Fruit fly (Drosophila melanogaster) whole organism, embryonic: ENCODE data around the gene LPCAT.

ENCODE experiments used
- Aef1 ChIP-seq: fragments of 200-800 bp; sonication (Bioruptor generic); IDR thresholded peaks from 3 replicates; pipeline ENCODE4 v1.3.6; 2022; ENCODE audit warnings: missing biosample characterization, missing genetic modification characterization
- Antp ChIP-seq: fragments of 200-800 bp; sonication (Bioruptor generic); optimal IDR thresholded peaks from 3 replicates; lab custom pipeline; 2016; ENCODE audit warnings: missing biosample characterization, missing genetic modification characterization
- Atf3 ChIP-seq: fragments of 200-800 bp; sonication (Bioruptor generic); optimal IDR thresholded peaks from 3 replicates; lab custom pipeline; 2016; ENCODE audit warnings: missing biosample characterization, missing genetic modification characterization
- B-H1 ChIP-seq: fragments of 200-800 bp; sonication (Bioruptor generic); IDR thresholded peaks from 3 replicates; pipeline ENCODE4 v1.3.6; 2022; ENCODE audit warnings: missing biosample characterization, missing genetic modification characterization
- CG10147 ChIP-seq: fragments of 200-800 bp; sonication (Bioruptor generic); optimal IDR thresholded peaks from 2 replicates; lab custom pipeline; 2019; ENCODE audit warnings: missing biosample characterization, mild to moderate bottlenecking, missing genetic modification characterization, moderate library complexity
- CG10209 ChIP-seq: fragments of 200-800 bp; sonication (Bioruptor generic); optimal IDR thresholded peaks from 3 replicates; lab custom pipeline; 2017; ENCODE audit warnings: missing biosample characterization, mild to moderate bottlenecking, missing genetic modification characterization, missing genetic modification reagents
- CG11398 ChIP-seq: fragments of 200-800 bp; sonication (Bioruptor generic); optimal IDR thresholded peaks from 2 replicates; lab custom pipeline; 2016; ENCODE audit warnings: missing biosample characterization, missing genetic modification characterization
- CG11695 ChIP-seq: fragments of 200-800 bp; sonication (Bioruptor generic); IDR thresholded peaks from 3 replicates; pipeline ENCODE4 v1.3.6; 2022; ENCODE audit warnings: missing biosample characterization, missing genetic modification characterization
- CG12299 ChIP-seq: fragments of 200-800 bp; sonication (Bioruptor generic); optimal IDR thresholded peaks from 2 replicates; lab custom pipeline; 2018; ENCODE audit warnings: missing biosample characterization, mild to moderate bottlenecking, missing genetic modification characterization
- CG12744 ChIP-seq: fragments of 200-800 bp; sonication (Bioruptor generic); optimal IDR thresholded peaks from 2 replicates; lab custom pipeline; 2016; ENCODE audit warnings: missing biosample characterization, missing genetic modification characterization
- CG14965 ChIP-seq: fragments of 200-800 bp; sonication (Bioruptor generic); optimal IDR thresholded peaks from 2 replicates; lab custom pipeline; 2016; ENCODE audit warnings: missing biosample characterization, missing genetic modification characterization, borderline replicate concordance
- CG17385 ChIP-seq: fragments of 200-800 bp; sonication (Bioruptor generic); optimal IDR thresholded peaks from 3 replicates; lab custom pipeline; 2018; ENCODE audit warnings: missing biosample characterization, mild to moderate bottlenecking, missing genetic modification characterization
- CG30403 ChIP-seq: fragments of 200-800 bp; sonication (Bioruptor generic); optimal IDR thresholded peaks from 3 replicates; lab custom pipeline; 2016; ENCODE audit warnings: missing biosample characterization, missing genetic modification characterization
- CG32772 ChIP-seq: fragments of 200-800 bp; sonication (Bioruptor generic); IDR thresholded peaks from 2 replicates; pipeline ENCODE4 v1.3.6; 2022; ENCODE audit warnings: missing biosample characterization, missing genetic modification characterization
- CG3847 ChIP-seq: fragments of 200-800 bp; sonication (Bioruptor generic); IDR thresholded peaks from 2 replicates; pipeline ENCODE4 v1.3.6; 2022; ENCODE audit warnings: missing biosample characterization, missing genetic modification characterization
- CG4328 ChIP-seq: fragments of 200-800 bp; sonication (Bioruptor generic); optimal IDR thresholded peaks from 3 replicates; lab custom pipeline; 2017; ENCODE audit warnings: missing biosample characterization, missing genetic modification reagents, missing genetic modification characterization
- CG6689 ChIP-seq: fragments of 200-800 bp; sonication (Bioruptor generic); IDR thresholded peaks from 2 replicates; pipeline ENCODE4 v1.3.6; 2022; ENCODE audit warnings: missing biosample characterization, missing genetic modification characterization
- CG6765 ChIP-seq: fragments of 200-800 bp; sonication (Bioruptor generic); optimal IDR thresholded peaks from 3 replicates; lab custom pipeline; 2017; ENCODE audit warnings: missing biosample characterization, mild to moderate bottlenecking, missing genetic modification characterization
- CG8281 ChIP-seq: fragments of 200-800 bp; sonication (Bioruptor generic); optimal IDR thresholded peaks from 2 replicates; lab custom pipeline; 2018; ENCODE audit warnings: missing biosample characterization, mild to moderate bottlenecking, missing genetic modification characterization, moderate library complexity
- Chrac-16 ChIP-seq: fragments of 200-800 bp; sonication (Bioruptor generic); optimal IDR thresholded peaks from 3 replicates; lab custom pipeline; 2016; ENCODE audit warnings: missing biosample characterization, missing genetic modification characterization
- Dbx ChIP-seq: fragments of 200-800 bp; sonication (Bioruptor generic); IDR thresholded peaks from 3 replicates; pipeline ENCODE4 v1.3.6; 2022; ENCODE audit warnings: missing biosample characterization, missing genetic modification characterization
- Ets97D ChIP-seq: fragments of 200-800 bp; sonication (Bioruptor generic); optimal IDR thresholded peaks from 3 replicates; lab custom pipeline; 2016; ENCODE audit warnings: missing biosample characterization, missing genetic modification characterization
- HLH3B ChIP-seq: fragments of 200-800 bp; sonication (Bioruptor generic); IDR thresholded peaks from 2 replicates; pipeline ENCODE4 v1.3.6; 2022; ENCODE audit warnings: missing biosample characterization, missing genetic modification characterization
- HLH4C ChIP-seq: fragments of 200-800 bp; sonication (Bioruptor generic); IDR thresholded peaks from 3 replicates; pipeline ENCODE4 v1.3.6; 2022; ENCODE audit warnings: missing biosample characterization, missing genetic modification characterization; ENCODE audit not compliant: partially characterized antibody
- Hr3 ChIP-seq: fragments of 200-800 bp; sonication (Bioruptor generic); optimal IDR thresholded peaks from 3 replicates; lab custom pipeline; 2016; ENCODE audit warnings: missing biosample characterization, missing genetic modification characterization
- Hr51 ChIP-seq, 2 experiments: fragments of 200-800 bp; sonication (Bioruptor generic); optimal IDR thresholded peaks; 2 replicates in 1 of 2; 3 replicates in 1 of 2; lab custom pipeline; 2016 to 2018; ENCODE audit warnings: missing biosample characterization in 2 of 2, missing genetic modification characterization in 2 of 2, mild to moderate bottlenecking in 1 of 2, moderate library complexity in 1 of 2
- Med ChIP-seq: fragments of 200-800 bp; sonication (Bioruptor generic); peaks from one replicate; lab custom pipeline; 2016; ENCODE audit warnings: missing biosample characterization, missing genetic modification characterization, mild to moderate bottlenecking, inconsistent platforms, moderate library complexity
- Myb ChIP-seq: fragments of 200-800 bp; sonication (Bioruptor generic); optimal IDR thresholded peaks from 2 replicates; lab custom pipeline; 2016; ENCODE audit warnings: missing biosample characterization, missing genetic modification characterization
- Opbp ChIP-seq: fragments of 200-800 bp; sonication (Bioruptor generic); IDR thresholded peaks from 3 replicates; pipeline ENCODE4 v1.3.6; 2022; ENCODE audit warnings: missing biosample characterization, missing genetic modification characterization; ENCODE audit not compliant: partially characterized antibody
- Pdp1 ChIP-seq, 2 experiments: fragments of 200-800 bp; sonication (Bioruptor generic); optimal IDR thresholded peaks; 3 replicates each; lab custom pipeline; 2016; ENCODE audit warnings: missing biosample characterization in 2 of 2, missing genetic modification characterization in 2 of 2, mild to moderate bottlenecking in 1 of 2, moderate library complexity in 1 of 2
- Sin3A ChIP-seq: fragments of >200 bp; optimal IDR thresholded peaks from 2 replicates; lab custom pipeline; 2018
- Sry-δ ChIP-seq: fragments of 200-800 bp; sonication (Bioruptor generic); optimal IDR thresholded peaks from 2 replicates; lab custom pipeline; 2016; ENCODE audit warnings: missing biosample characterization, missing genetic modification characterization
- Tbp ChIP-seq: fragments of >200 bp; optimal IDR thresholded peaks from 2 replicates; lab custom pipeline; 2018; ENCODE audit warnings: missing biosample characterization, missing genetic modification characterization
- ab ChIP-seq: fragments of 200-800 bp; sonication (Bioruptor generic); optimal IDR thresholded peaks from 2 replicates; lab custom pipeline; 2016; ENCODE audit warnings: missing biosample characterization, missing genetic modification characterization
- abd-A ChIP-seq: fragments of 200-800 bp; sonication (Bioruptor generic); optimal IDR thresholded peaks from 3 replicates; lab custom pipeline; 2019; ENCODE audit warnings: missing biosample characterization, mild to moderate bottlenecking, missing genetic modification characterization, moderate library complexity
- ac ChIP-seq: fragments of 200-800 bp; sonication (Bioruptor generic); optimal IDR thresholded peaks from 3 replicates; lab custom pipeline; 2017; ENCODE audit warnings: missing biosample characterization, mild to moderate bottlenecking, missing genetic modification characterization
- al ChIP-seq: fragments of 200-800 bp; sonication (Bioruptor generic); IDR thresholded peaks from 2 replicates; pipeline ENCODE4 v1.3.6; 2022; ENCODE audit warnings: missing biosample characterization, missing genetic modification characterization
- ap ChIP-seq: fragments of 200-800 bp; sonication (Bioruptor generic); IDR thresholded peaks from 2 replicates; pipeline ENCODE4 v1.3.6; 2022; ENCODE audit warnings: missing biosample characterization, missing genetic modification characterization
- ase ChIP-seq: fragments of 200-800 bp; sonication (Bioruptor generic); IDR thresholded peaks from 3 replicates; pipeline ENCODE4 v1.3.6; 2022; ENCODE audit warnings: missing biosample characterization, missing genetic modification characterization
- btn ChIP-seq: fragments of 200-800 bp; sonication (Bioruptor generic); optimal IDR thresholded peaks from 2 replicates; lab custom pipeline; 2016; ENCODE audit warnings: missing biosample characterization, missing genetic modification characterization
- cato ChIP-seq: fragments of 200-800 bp; sonication (Bioruptor generic); optimal IDR thresholded peaks from 2 replicates; lab custom pipeline; 2016; ENCODE audit warnings: missing biosample characterization, missing genetic modification characterization, borderline replicate concordance
- hb ChIP-seq: fragments of 200-800 bp; sonication (Bioruptor generic); IDR thresholded peaks from 3 replicates; pipeline ENCODE4 v1.3.6; 2022; ENCODE audit warnings: missing biosample characterization, missing genetic modification characterization; ENCODE audit not compliant: partially characterized antibody
- kni ChIP-seq: fragments of 200-800 bp; sonication (Bioruptor generic); optimal IDR thresholded peaks from 3 replicates; lab custom pipeline; 2017; ENCODE audit warnings: mild to moderate bottlenecking, missing biosample characterization, missing genetic modification reagents, missing genetic modification characterization
- lilli ChIP-seq: fragments of 200-800 bp; sonication (Bioruptor generic); optimal IDR thresholded peaks from 3 replicates; lab custom pipeline; 2016; ENCODE audit warnings: missing biosample characterization, missing genetic modification characterization
- pros ChIP-seq: fragments of 200-800 bp; sonication (Bioruptor generic); optimal IDR thresholded peaks from 3 replicates; lab custom pipeline; 2019; ENCODE audit warnings: missing biosample characterization, mild to moderate bottlenecking, missing genetic modification characterization, moderate library complexity
- stwl ChIP-seq: fragments of 200-800 bp; sonication (Bioruptor generic); optimal IDR thresholded peaks from 3 replicates; lab custom pipeline; 2018; ENCODE audit warnings: missing biosample characterization, mild to moderate bottlenecking, missing genetic modification characterization, moderate library complexity
- tna ChIP-seq: fragments of 200-800 bp; sonication (Bioruptor generic); IDR thresholded peaks from 2 replicates; pipeline ENCODE4 v1.3.6; 2022; ENCODE audit warnings: missing biosample characterization, missing genetic modification characterization; ENCODE audit not compliant: partially characterized antibody
- toy ChIP-seq: fragments of 200-800 bp; sonication (Bioruptor generic); IDR thresholded peaks from 2 replicates; pipeline ENCODE4 v1.3.6; 2022; ENCODE audit warnings: missing biosample characterization, missing genetic modification characterization
- vfl ChIP-seq: fragments of 200-800 bp; sonication (Bioruptor generic); optimal IDR thresholded peaks from 2 replicates; lab custom pipeline; 2016; ENCODE audit warnings: missing biosample characterization, missing genetic modification characterization
- zen ChIP-seq: fragments of 200-800 bp; sonication (Bioruptor generic); optimal IDR thresholded peaks from 3 replicates; lab custom pipeline; 2018; ENCODE audit warnings: missing biosample characterization, mild to moderate bottlenecking, missing genetic modification characterization, moderate library complexity

The LPCAT gene

dm6 chrX:9554346-9554808 is 25.4 kb downstream of the LPCAT start, which contains the start of gene RpS28b (continued):
- TF ChIP-seq al (GFP tag; lab: Robert Waterston, UW): peak; percentile 76
- TF ChIP-seq abd-A (tag; lab: Kevin White, UChicago): no peak
- peak; percentile 65 for TF ChIP-seq Myb (GFP tag; lab: Kevin White, UChicago)
- peak; percentile 86 for TF ChIP-seq ac (GFP tag; lab: Kevin White, UChicago)
- peak; percentile 56 for TF ChIP-seq vfl (GFP tag; lab: Kevin White, UChicago)
- TF ChIP-seq CG14965 (GFP tag; lab: Kevin White, UChicago): peak; percentile 73
- peak in 1 of 2 experiments; percentile 85 for TF ChIP-seq Hr51 (GFP tag; optimal IDR thresholded peaks at IDR 0.05; lab: Kevin White, UChicago)
- peak; percentile 92 for TF ChIP-seq CG10209 (GFP tag; lab: Kevin White, UChicago)
- peak; percentile 93 for TF ChIP-seq CG4328 (GFP tag; lab: Kevin White, UChicago)
- peak; percentile 91 for TF ChIP-seq kni (GFP tag; lab: Kevin White, UChicago)
- TF ChIP-seq Sin3A (lab: Kevin White, UChicago): peak; percentile 35
- peak; percentile 68 for TF ChIP-seq CG10147 (GFP tag; lab: Kevin White, UChicago)
- peak; percentile 85 for TF ChIP-seq HLH3B (GFP tag; lab: Robert Waterston, UW)
- peak; percentile 17 for TF ChIP-seq Chrac-16
- peak; percentile 34 for TF ChIP-seq ab (GFP tag; lab: Kevin White, UChicago)
- TF ChIP-seq ase (GFP tag; lab: Robert Waterston, UW): peak; percentile 93
- TF ChIP-seq CG12744 (GFP tag; lab: Kevin White, UChicago): peak; percentile 69
- TF ChIP-seq pros (GFP tag; lab: Kevin White, UChicago): peak; percentile 10
- TF ChIP-seq Aef1: peak; percentile 89
- TF ChIP-seq CG8281 (tag; lab: Kevin White, UChicago): peak; percentile 62
- TF ChIP-seq zen (tag; lab: Kevin White, UChicago): peak; percentile 58
- TF ChIP-seq Antp (GFP tag; lab: Kevin White, UChicago): peak; percentile 86
- TF ChIP-seq btn (GFP tag; lab: Kevin White, UChicago): peak; percentile 82
- TF ChIP-seq Sry-δ (GFP tag; lab: Kevin White, UChicago): peak; percentile 78
- peak; percentile 37 for TF ChIP-seq CG30403 (GFP tag; lab: Kevin White, UChicago)
- peak; percentile 80 for TF ChIP-seq ap (GFP tag; lab: Robert Waterston, UW)
- TF ChIP-seq cato: peak; percentile 49
- TF ChIP-seq CG11695 (GFP tag; lab: Robert Waterston, UW): peak; percentile 64; the same call in 1 of the 3 replicates
- TF ChIP-seq CG6765 (GFP tag; lab: Kevin White, UChicago): peak; percentile 93
- peak; percentile 90 for TF ChIP-seq CG11398
- peak; percentile 68 for TF ChIP-seq lilli
- peak; percentile 40 for TF ChIP-seq tna
- no peak for TF ChIP-seq stwl (tag; lab: Kevin White, UChicago)
- peak; percentile 89 for TF ChIP-seq CG17385 (GFP tag; lab: Kevin White, UChicago)
- TF ChIP-seq Dbx (GFP tag; lab: Robert Waterston, UW): peak; percentile 94
- peak; percentile 75 for TF ChIP-seq Atf3 (GFP tag; lab: Kevin White, UChicago)
- TF ChIP-seq Hr3 (GFP tag; lab: Kevin White, UChicago): peak; percentile 51
- peak; percentile 84; the same call in 1 of the 2 replicates for TF ChIP-seq toy (GFP tag; lab: Robert Waterston, UW)
- TF ChIP-seq Opbp (GFP tag; lab: Robert Waterston, UW): peak; percentile 100
- peak; percentile 99 for TF ChIP-seq Med
- TF ChIP-seq CG12299: peak; percentile 69
- peak; percentile 72 for TF ChIP-seq HLH4C
- TF ChIP-seq CG3847 (GFP tag; lab: Robert Waterston, UW): peak; percentile 91
- TF ChIP-seq hb (GFP tag; lab: Robert Waterston, UW): peak; percentile 69
- no peak for TF ChIP-seq Tbp (GFP tag; lab: Kevin White, UChicago)
- TF ChIP-seq CG32772 (GFP tag; lab: Robert Waterston, UW): peak; percentile 91
- TF ChIP-seq Pdp1 (GFP tag; optimal IDR thresholded peaks at IDR 0.05; lab: Kevin White, UChicago): peak; percentile 72 to 74
- TF ChIP-seq B-H1: peak; percentile 84; the same call in 2 of the 3 replicates
- peak; percentile 99 for TF ChIP-seq Ets97D (GFP tag; lab: Kevin White, UChicago)
- TF ChIP-seq CG6689 (GFP tag; lab: Robert Waterston, UW): peak; percentile 66
